Fruit fly (Drosophila melanogaster) whole organism, wandering third instar larva: Measurements from ENCODE around the gene SelR.

Experiments
- Abd-B ChIP-seq: fragments of >200 bp; optimal IDR thresholded peaks from 2 replicates; lab custom pipeline; 2017; ENCODE audit warnings: missing biosample characterization, missing genetic modification characterization
- CrebA ChIP-seq: fragments of 200-800 bp; sonication (Bioruptor generic); optimal IDR thresholded peaks from 2 replicates; lab custom pipeline; 2016; ENCODE audit warnings: missing biosample characterization, mild to moderate bottlenecking, missing genetic modification characterization, borderline replicate concordance
- Hnf4 ChIP-seq: fragments of 200-800 bp; sonication (Bioruptor generic); optimal IDR thresholded peaks from 2 replicates; lab custom pipeline; 2016; ENCODE audit warnings: missing biosample characterization, mild to moderate bottlenecking, missing genetic modification characterization
- OdsH ChIP-seq: fragments of 200-800 bp; sonication (Bioruptor generic); optimal IDR thresholded peaks from 2 replicates; lab custom pipeline; 2016; ENCODE audit warnings: missing biosample characterization, mild to moderate bottlenecking, missing genetic modification characterization
- lola ChIP-seq: fragments of >200 bp; optimal IDR thresholded peaks from 2 replicates; lab custom pipeline; 2017; ENCODE audit warnings: missing biosample characterization, missing genetic modification characterization
- pan ChIP-seq: fragments of >200 bp; optimal IDR thresholded peaks from 2 replicates; lab custom pipeline; 2017
- woc ChIP-seq: sonication (Bioruptor generic); optimal IDR thresholded peaks from 2 replicates; lab custom pipeline; 2016; ENCODE audit warnings: missing biosample characterization, mild to moderate bottlenecking, missing genetic modification characterization

DNA sequence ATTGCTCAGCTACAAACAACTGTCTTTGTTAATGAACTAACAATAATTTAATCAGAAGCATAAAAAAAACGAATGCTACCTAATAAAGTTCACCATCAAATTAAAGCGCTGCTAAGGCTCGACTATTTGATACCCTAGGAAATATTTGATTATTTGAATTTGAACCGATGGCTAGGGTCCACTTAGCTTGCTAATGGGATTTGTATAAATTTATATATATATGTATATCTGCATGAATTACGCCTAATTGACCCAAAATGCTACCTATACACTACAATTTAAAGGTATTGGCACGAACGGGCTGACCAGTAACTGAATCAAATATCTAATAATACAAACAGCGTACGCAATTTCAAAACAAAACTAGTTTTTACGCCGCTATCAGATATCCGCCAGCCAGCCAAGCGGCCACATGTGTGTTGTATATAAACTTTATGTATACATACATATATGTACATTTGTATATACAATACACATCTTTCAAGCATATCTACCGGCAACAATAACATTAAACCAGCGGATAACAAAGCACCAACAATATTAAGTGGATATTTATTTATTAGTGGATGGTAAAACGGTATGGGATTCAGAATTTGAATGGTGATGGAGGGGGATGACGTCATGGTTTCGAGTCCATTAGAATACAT lies 15.7 kb upstream of the SelR start:
- TF ChIP-seq lola (GFP tag; lab: Kevin White, UChicago) = no peak
- no peak for TF ChIP-seq pan (lab: Kevin White, UChicago)
- TF ChIP-seq CrebA (GFP tag; lab: Kevin White, UChicago) = no peak
- TF ChIP-seq Hnf4 = no peak
- TF ChIP-seq OdsH = no peak
- TF ChIP-seq Abd-B (GFP tag; lab: Kevin White, UChicago) = no peak
- TF ChIP-seq woc (GFP tag; lab: Kevin White, UChicago) = no peak
